Worm (Caenorhabditis elegans): ENCODE data around the gene par-4.
"Not testable (repeated sequence)": the region's sequence is repeated elsewhere in the genome, so short reads cannot be mapped to it uniquely, and the experiment has no call there.

Gene par-4

DNA sequence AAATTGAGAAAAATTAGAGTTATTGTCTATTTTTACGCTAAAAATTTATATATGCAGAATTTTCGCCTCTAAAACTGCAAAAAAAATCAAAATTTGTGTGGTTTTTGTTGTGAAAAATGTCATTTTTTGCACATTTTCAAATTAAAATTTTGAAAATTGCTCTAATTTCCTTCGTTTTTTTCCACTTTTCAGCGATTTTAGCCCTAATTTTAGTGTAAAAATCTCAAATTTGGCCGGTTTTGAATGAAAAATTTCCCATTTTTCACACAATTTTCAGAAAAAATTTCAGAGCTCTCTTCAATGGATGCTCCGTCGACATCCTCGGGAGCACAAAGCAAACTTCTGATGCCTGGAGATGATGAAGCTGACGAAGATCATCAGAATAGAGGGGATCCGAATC is at the start of gene par-4:
Gene par-4 (plus strand): TSS at position 301 of the 400 bp plus-strand sequence.
- no peak for TF ChIP-seq med-1 (GFP tag; optimal IDR thresholded peaks at IDR 0.05; ENCODE audit: insufficient read depth)
- no peak for TF ChIP-seq ref-1 (GFP tag; conservative IDR thresholded peaks at IDR 0.05)
- no peak for TF ChIP-seq flt-1 (GFP tag; IDR thresholded peaks at IDR 0.05)
- no peak for TF ChIP-seq T22C8.4 (GFP tag; IDR thresholded peaks at IDR 0.05)
- TF ChIP-seq ztf-29 (GFP tag; IDR thresholded peaks at IDR 0.05) = no peak
- no peak for TF ChIP-seq cog-1 (tag; optimal IDR thresholded peaks at IDR 0.05)
- TF ChIP-seq klf-2 (GFP tag; conservative IDR thresholded peaks at IDR 0.05) = no peak
- no peak for TF ChIP-seq tab-1 (GFP tag; IDR thresholded peaks at IDR 0.05)
- TF ChIP-seq ztf-23 (GFP tag; IDR thresholded peaks at IDR 0.05) = no peak

DNA sequence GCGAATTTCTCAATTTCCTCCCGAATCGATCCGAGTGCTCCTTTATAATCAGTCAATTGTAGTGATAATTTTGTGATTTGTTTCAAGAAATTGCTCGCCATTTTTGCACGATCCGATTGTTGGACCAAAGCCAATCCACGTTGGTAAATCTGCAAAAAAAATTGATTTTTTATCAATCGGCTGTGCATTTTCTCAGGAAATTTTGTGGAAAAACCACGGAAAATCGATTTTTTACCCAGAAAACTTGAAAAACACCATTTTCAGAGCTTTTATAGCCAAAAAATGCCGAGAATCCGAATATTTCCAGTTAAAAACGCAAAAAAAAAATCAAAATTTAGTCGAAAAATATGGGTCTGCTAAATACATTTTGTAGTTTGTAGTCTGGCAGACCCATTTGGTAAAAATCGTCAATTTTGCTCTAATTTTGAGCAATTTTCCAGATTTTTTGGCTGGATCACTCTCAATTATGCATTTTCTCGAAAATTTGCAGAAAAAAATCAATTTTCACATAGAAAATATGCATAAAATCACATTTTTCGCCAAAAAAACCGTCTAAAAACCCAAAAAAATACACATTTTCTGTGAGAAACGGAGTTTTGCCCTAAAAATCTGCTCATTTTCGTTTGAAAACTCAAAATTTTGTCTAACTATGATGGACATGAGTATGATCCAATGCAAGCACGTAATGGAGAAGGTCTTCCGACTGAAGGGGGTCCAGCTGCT is 43.0 kb upstream of the par-4 start, which contains the start of the genes Y59A8B.25 and ebp-3:
Gene Y59A8B.25 (minus strand): TSS at position 101 of the 723 bp plus-strand sequence.
Gene ebp-3 (plus strand): TSS at position 673 of the 723 bp plus-strand sequence.
- not testable (repeated sequence) for TF ChIP-seq flt-1 (GFP tag; IDR thresholded peaks at IDR 0.05); klf-2 (GFP tag; conservative IDR thresholded peaks at IDR 0.05); tab-1 (GFP tag; IDR thresholded peaks at IDR 0.05)

DNA sequence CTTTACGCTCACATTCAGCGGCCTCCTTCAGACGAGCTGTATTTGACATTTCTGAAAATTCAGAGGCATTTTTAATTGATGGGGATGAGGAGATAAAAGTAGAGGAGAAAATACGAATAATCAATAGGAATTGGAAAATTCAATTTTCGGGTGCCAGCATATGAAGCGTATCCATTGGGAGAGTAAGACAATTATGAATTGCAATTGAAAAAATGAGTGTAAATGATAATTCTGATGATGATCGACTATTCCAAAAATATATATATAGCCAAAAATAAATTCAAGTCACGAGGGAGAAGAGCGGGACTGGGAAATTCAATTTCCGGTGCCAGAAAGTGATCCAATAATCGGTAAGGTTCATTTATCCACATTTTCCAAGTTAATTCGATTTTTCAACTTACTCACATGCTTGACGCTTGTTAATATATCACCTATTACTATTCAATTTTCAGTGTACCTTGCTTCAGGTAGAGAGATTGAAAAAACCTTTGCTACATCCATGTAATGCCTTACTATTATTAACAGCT is 32.2 kb upstream of the par-4 start, which contains the start of gene Y59A8B.8:
Gene Y59A8B.8 (minus strand): TSS at position 51 of the 527 bp plus-strand sequence.
- TF ChIP-seq med-1 (GFP tag; optimal IDR thresholded peaks at IDR 0.05; ENCODE audit: insufficient read depth) (no peak), T22C8.4 (GFP tag; IDR thresholded peaks at IDR 0.05) (no peak), tab-1 (GFP tag; IDR thresholded peaks at IDR 0.05) (no peak), ztf-23 (GFP tag; IDR thresholded peaks at IDR 0.05) (no peak), cog-1 (tag; optimal IDR thresholded peaks at IDR 0.05) (no peak), klf-2 (GFP tag; conservative IDR thresholded peaks at IDR 0.05) (no peak), flt-1 (GFP tag; IDR thresholded peaks at IDR 0.05) (no peak), ztf-29 (GFP tag; IDR thresholded peaks at IDR 0.05) (no peak), ref-1 (GFP tag; conservative IDR thresholded peaks at IDR 0.05) (no peak)

DNA sequence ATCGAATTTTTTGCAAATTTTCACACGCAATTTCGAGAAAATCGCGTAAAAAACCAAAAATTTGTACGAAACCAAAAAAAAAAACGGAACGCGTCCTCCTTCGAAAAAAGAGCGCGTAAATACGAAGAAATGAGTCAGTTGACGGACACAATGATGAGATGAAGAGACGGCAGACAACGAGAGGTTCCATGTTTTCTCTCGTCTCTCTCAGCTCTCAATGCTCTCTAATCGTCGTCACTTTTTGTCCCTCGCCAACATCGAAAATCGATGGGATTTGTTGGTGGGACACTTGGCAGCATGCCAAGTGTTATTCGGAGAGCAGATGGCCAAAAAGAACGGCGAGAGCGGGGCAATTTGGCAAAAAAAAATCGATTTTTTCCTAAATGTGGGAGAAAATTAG is 19.3 kb upstream of the par-4 start:
- peak; percentile 47 for TF ChIP-seq cog-1 (tag; optimal IDR thresholded peaks at IDR 0.05)
- TF ChIP-seq ref-1 (GFP tag; conservative IDR thresholded peaks at IDR 0.05) = no peak
- peak; percentile 92 for TF ChIP-seq T22C8.4 (GFP tag; IDR thresholded peaks at IDR 0.05)

DNA sequence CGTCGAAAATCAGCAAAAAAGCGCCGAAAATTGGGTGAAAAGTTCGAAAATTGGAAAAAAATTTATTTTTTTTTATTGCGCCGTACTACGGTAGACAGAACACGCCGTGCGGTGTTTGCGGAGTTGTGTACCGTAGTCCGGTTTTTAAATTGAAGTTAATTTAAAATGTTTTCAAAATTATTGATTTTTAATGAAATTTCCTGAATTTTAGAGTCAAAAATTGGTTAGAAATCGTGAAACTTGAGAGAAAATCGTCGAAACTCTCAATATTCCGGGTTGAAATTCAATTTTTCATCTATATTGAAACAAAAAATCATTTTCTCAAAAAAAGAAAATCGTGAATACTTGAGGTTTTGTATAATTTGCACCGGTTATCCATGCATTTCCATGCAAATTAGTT is 16.6 kb upstream of the par-4 start, which contains the start of gene nova-1:
Gene nova-1 (minus strand): TSS at position 101 of the 400 bp plus-strand sequence.
- TF ChIP-seq tab-1 (GFP tag; IDR thresholded peaks at IDR 0.05) = no peak
- no peak for TF ChIP-seq ztf-29 (GFP tag; IDR thresholded peaks at IDR 0.05)
- TF ChIP-seq flt-1 (GFP tag; IDR thresholded peaks at IDR 0.05) = no peak
- no peak for TF ChIP-seq ref-1 (GFP tag; conservative IDR thresholded peaks at IDR 0.05)

DNA sequence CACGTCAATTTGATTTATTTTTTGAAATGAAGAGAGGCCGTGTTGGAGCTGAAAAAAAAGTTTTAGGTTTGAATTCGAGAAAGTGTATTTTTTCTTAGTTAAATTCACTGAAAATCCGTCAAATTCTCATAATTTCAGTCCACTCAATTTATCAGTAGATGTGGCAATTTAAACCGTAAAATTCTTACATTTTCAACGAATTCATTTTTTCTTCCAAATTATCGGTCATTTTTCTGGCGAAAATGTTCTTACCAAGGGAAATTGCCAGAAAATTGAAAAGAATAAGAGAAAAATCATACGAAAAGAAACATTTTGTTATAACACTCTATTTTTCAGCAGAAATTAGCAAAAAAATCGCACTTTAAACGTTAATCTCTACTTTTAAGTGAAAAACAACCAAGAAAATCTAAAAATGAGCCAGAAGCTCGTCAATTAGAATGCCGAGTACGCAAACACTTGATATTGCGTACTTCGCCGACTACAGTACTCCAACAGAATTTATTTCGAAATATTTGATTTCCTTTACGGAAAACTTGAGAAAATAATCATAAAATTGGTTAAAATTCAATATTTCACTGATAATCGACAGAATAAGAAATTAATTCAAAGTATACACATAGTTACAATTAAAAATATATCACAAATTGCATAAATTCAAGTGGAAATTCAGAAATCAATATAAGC is 13.2 kb upstream of the par-4 start, which contains the start of gene fbxa-106:
Gene fbxa-106 (minus strand): TSS at position 51 of the 684 bp plus-strand sequence.
- TF ChIP-seq flt-1 (GFP tag; IDR thresholded peaks at IDR 0.05) (no peak), tab-1 (GFP tag; IDR thresholded peaks at IDR 0.05) (no peak), ztf-23 (GFP tag; IDR thresholded peaks at IDR 0.05) (no peak), med-1 (GFP tag; optimal IDR thresholded peaks at IDR 0.05; ENCODE audit: insufficient read depth) (no peak), T22C8.4 (GFP tag; IDR thresholded peaks at IDR 0.05) (no peak), cog-1 (tag; optimal IDR thresholded peaks at IDR 0.05) (no peak), klf-2 (GFP tag; conservative IDR thresholded peaks at IDR 0.05) (no peak), ztf-29 (GFP tag; IDR thresholded peaks at IDR 0.05) (no peak), ref-1 (GFP tag; conservative IDR thresholded peaks at IDR 0.05) (no peak)

DNA sequence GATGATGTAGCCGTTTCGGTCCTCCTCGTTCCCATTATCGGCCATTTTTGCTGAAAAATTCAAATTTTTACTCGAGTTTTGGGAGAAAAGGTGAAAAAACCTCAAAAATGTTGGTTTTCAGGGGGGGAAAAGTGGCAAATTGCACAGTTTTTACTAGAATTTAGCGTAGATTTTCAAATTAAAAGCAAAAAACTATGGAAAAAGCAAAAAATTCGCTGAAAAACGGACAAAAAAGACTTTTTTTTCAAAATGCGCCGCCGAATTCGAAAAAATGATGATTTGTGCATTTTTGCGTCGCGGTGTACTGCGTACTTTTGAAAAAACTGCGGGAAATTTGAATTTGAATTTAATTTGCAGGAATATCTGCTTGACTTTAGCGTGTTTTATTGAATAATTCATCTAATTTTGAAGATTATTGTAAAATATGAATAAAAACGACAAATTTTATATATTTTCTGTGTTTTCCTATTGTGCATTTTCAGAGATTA is 12.3 kb upstream of the par-4 start, which contains the start of gene Y59A8B.12:
Gene Y59A8B.12 (minus strand): TSS at position 51 of the 488 bp plus-strand sequence.
- TF ChIP-seq flt-1 (GFP tag; IDR thresholded peaks at IDR 0.05) (no peak), med-1 (GFP tag; optimal IDR thresholded peaks at IDR 0.05; ENCODE audit: insufficient read depth) (no peak), ztf-23 (GFP tag; IDR thresholded peaks at IDR 0.05) (no peak), T22C8.4 (GFP tag; IDR thresholded peaks at IDR 0.05) (no peak), ref-1 (GFP tag; conservative IDR thresholded peaks at IDR 0.05) (no peak), cog-1 (tag; optimal IDR thresholded peaks at IDR 0.05) (no peak), klf-2 (GFP tag; conservative IDR thresholded peaks at IDR 0.05) (no peak), ztf-29 (GFP tag; IDR thresholded peaks at IDR 0.05) (no peak), tab-1 (GFP tag; IDR thresholded peaks at IDR 0.05) (no peak)

DNA sequence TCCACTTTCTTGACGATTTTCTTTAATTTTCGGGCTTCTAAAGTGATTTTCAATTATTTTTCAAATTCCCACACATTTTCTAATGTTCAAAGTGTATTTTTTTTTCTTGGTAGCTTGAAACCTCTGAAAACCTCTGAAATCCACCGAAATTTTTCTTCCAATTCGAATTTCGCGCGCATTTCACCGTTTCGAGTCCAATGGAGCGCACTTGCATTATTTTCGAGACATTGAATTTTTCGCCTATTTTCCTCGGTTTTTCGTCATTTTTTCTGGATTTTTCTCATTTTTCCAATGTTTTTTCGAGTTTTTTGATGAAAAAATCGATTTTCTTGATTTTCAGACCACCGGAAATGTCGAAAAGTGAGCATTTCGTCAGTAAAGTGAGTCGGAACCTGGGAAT is 11.7 kb upstream of the par-4 start, which contains the start of gene slr-2:
Gene slr-2 (plus strand): TSS at position 341 of the 400 bp plus-strand sequence.
- TF ChIP-seq med-1 (GFP tag; optimal IDR thresholded peaks at IDR 0.05; ENCODE audit: insufficient read depth) = no peak
- TF ChIP-seq ztf-29 (GFP tag; IDR thresholded peaks at IDR 0.05) = no peak
- no peak for TF ChIP-seq cog-1 (tag; optimal IDR thresholded peaks at IDR 0.05)
- TF ChIP-seq tab-1 (GFP tag; IDR thresholded peaks at IDR 0.05) = no peak
- TF ChIP-seq flt-1 (GFP tag; IDR thresholded peaks at IDR 0.05) = no peak
- TF ChIP-seq ref-1 (GFP tag; conservative IDR thresholded peaks at IDR 0.05) = no peak
- no peak for TF ChIP-seq klf-2 (GFP tag; conservative IDR thresholded peaks at IDR 0.05)
- no peak for TF ChIP-seq T22C8.4 (GFP tag; IDR thresholded peaks at IDR 0.05)
- no peak for TF ChIP-seq ztf-23 (GFP tag; IDR thresholded peaks at IDR 0.05)

DNA sequence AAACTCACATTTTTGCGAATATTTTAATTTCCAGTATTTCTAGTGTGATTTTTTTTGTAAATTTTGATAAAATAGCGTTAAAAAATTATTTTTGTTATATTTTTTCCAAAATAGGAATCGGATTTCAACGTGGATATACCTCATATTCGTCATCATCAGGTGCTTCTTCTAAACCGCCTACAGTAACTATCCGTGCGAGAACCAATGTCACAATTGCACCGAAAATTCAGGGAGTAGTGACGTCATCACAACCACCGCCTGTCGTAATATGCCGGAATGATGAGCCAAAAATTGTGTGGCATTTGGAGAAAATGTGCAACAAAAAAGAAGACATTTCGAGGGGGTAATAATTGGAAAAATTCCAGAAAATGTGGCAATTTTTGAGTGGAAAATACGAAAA is 7.3 kb upstream of the par-4 start:
- TF ChIP-seq ztf-23 (GFP tag; IDR thresholded peaks at IDR 0.05) (no peak), ztf-29 (GFP tag; IDR thresholded peaks at IDR 0.05) (no peak), ref-1 (GFP tag; conservative IDR thresholded peaks at IDR 0.05) (no peak), med-1 (GFP tag; optimal IDR thresholded peaks at IDR 0.05; ENCODE audit: insufficient read depth) (no peak), tab-1 (GFP tag; IDR thresholded peaks at IDR 0.05) (no peak)
